Worm (Caenorhabditis elegans) whole organism, L2 larva: ENCODE measurements around the gene nish-1.

ENCODE experiments used
- ama-1 ChIP-seq: fragments of 150-350 bp; optimal IDR thresholded peaks from 2 replicates; lab custom pipeline; 2018; ENCODE audit warnings: inconsistent platforms
- elt-3 ChIP-seq: sonication (generic microtip); optimal IDR thresholded peaks from 2 replicates; lab custom pipeline; 2017; ENCODE audit warnings: missing biosample characterization, missing genetic modification characterization
- lin-11 ChIP-seq: fragments of 150-350 bp; sonication (generic microtip); optimal IDR thresholded peaks from 2 replicates; lab custom pipeline; 2014; ENCODE audit warnings: missing biosample characterization, missing genetic modification characterization, inconsistent platforms, mixed read lengths
- mab-5 ChIP-seq: fragments of 150-350 bp; optimal IDR thresholded peaks from 2 replicates; lab custom pipeline; 2014; ENCODE audit warnings: missing biosample characterization, missing genetic modification characterization
- mbf-1 ChIP-seq: sonication (generic microtip); optimal IDR thresholded peaks from 2 replicates; lab custom pipeline; 2017; ENCODE audit warnings: missing biosample characterization, missing genetic modification characterization
- unc-39 ChIP-seq: fragments of 150-350 bp; optimal IDR thresholded peaks from 2 replicates; lab custom pipeline; 2014; ENCODE audit warnings: missing biosample characterization, missing genetic modification characterization

ce11 chrIV:10815950-10816349 lies 48.2 kb upstream of the nish-1 start:
- TF ChIP-seq mab-5 (tag; lab: Kevin White, UChicago) (no peak), lin-11 (tag; lab: Kevin White, UChicago) (no peak), unc-39 (tag; lab: Kevin White, UChicago) (no peak), mbf-1 (tag; lab: Kevin White, UChicago) (no peak), ama-1 (lab: Kevin White, UChicago) (no peak), elt-3 (tag; lab: Kevin White, UChicago) (no peak)
